3 worm cellular contexts compared by ENCODE assay signal in genomic region chrIV:11601721-11602405, ce11.
TF ChIP-seq lines count a peak whose summit lies in the region.

No protein-coding gene starts in this region.

TF ChIP-seq in whole organism, L1 larva, 84 proteins besides CTCF, POLR2A, EP300 and RAD21 (continued from another document and continues in another):
- peak; percentile 82 for TF ChIP-seq snu-23 (GFP tag; optimal IDR thresholded peaks at IDR 0.05; lab: Kevin White, UChicago)
- peak; percentile 56 for TF ChIP-seq unc-130 (tag; optimal IDR thresholded peaks at IDR 0.05; lab: Kevin White, UChicago)
- TF ChIP-seq fkh-10 (GFP tag; optimal IDR thresholded peaks at IDR 0.05; lab: Kevin White, UChicago), result no peak
- TF ChIP-seq nhr-77 (tag; optimal IDR thresholded peaks at IDR 0.05; lab: Kevin White, UChicago), result peak; percentile 31
- peak; percentile 57 to 72 (median 66) for TF ChIP-seq dpl-1 (GFP tag; optimal IDR thresholded peaks at IDR 0.05; lab: Kevin White, UChicago)
- peak; percentile 28 for TF ChIP-seq lin-15B (tag; optimal IDR thresholded peaks at IDR 0.05; lab: Kevin White, UChicago)
- TF ChIP-seq tlp-1 (tag; optimal IDR thresholded peaks at IDR 0.05; lab: Kevin White, UChicago), result no peak
- no peak for TF ChIP-seq nhr-28 (tag; optimal IDR thresholded peaks at IDR 0.05; lab: Kevin White, UChicago)
- TF ChIP-seq alr-1 (tag; optimal IDR thresholded peaks at IDR 0.05; lab: Kevin White, UChicago; ENCODE audit: borderline replicate concordance), result no peak
- TF ChIP-seq lin-39 (tag; optimal IDR thresholded peaks at IDR 0.05; lab: Kevin White, UChicago), result peak; percentile 34
- peak; percentile 57 for TF ChIP-seq irx-1 (tag; optimal IDR thresholded peaks at IDR 0.05; lab: Kevin White, UChicago)
- TF ChIP-seq nhr-85 (tag; lab: Kevin White, UChicago), result peak; percentile 92
- TF ChIP-seq lin-13 (GFP tag; optimal IDR thresholded peaks at IDR 0.05; lab: Kevin White, UChicago), result peak; percentile 60
- TF ChIP-seq fkh-4 (tag; optimal IDR thresholded peaks at IDR 0.05; lab: Kevin White, UChicago; ENCODE audit: borderline replicate concordance), result no peak
- peak; percentile 72 for TF ChIP-seq lin-14 (GFP tag; optimal IDR thresholded peaks at IDR 0.05; lab: Kevin White, UChicago)
- peak; percentile 67 for TF ChIP-seq xbp-1 (tag; optimal IDR thresholded peaks at IDR 0.05; lab: Kevin White, UChicago)
- TF ChIP-seq zip-4 (GFP tag; optimal IDR thresholded peaks at IDR 0.05; lab: Kevin White, UChicago), result no peak
- peak; percentile 76 to 84 for TF ChIP-seq efl-1 (optimal IDR thresholded peaks at IDR 0.05; lab: Kevin White, UChicago)
- peak; percentile 71 to 97 for TF ChIP-seq efl-1 (GFP tag; optimal IDR thresholded peaks at IDR 0.05 in 1 of 2; lab: Kevin White, UChicago)
- no peak for TF ChIP-seq unc-30 (tag; optimal IDR thresholded peaks at IDR 0.05; lab: Kevin White, UChicago)
- TF ChIP-seq skn-1 (tag; optimal IDR thresholded peaks at IDR 0.05; lab: Kevin White, UChicago), result peak; percentile 77
- peak; percentile 81 for TF ChIP-seq C16A3.4 (tag; optimal IDR thresholded peaks at IDR 0.05; lab: Kevin White, UChicago)
- no peak for TF ChIP-seq ets-5 (GFP tag; IDR thresholded peaks at IDR 0.05; lab: Robert Waterston, UW)
- no peak for TF ChIP-seq nhr-76 (tag; optimal IDR thresholded peaks at IDR 0.05; lab: Kevin White, UChicago)
- peak; percentile 63 for TF ChIP-seq mep-1 (tag; optimal IDR thresholded peaks at IDR 0.05; lab: Kevin White, UChicago)
- TF ChIP-seq nhr-237 (tag; optimal IDR thresholded peaks at IDR 0.05; lab: Kevin White, UChicago), result peak; percentile 12
- no peak for TF ChIP-seq nhr-11 (tag; optimal IDR thresholded peaks at IDR 0.05; lab: Kevin White, UChicago)
- TF ChIP-seq mdl-1 (tag; optimal IDR thresholded peaks at IDR 0.05; lab: Kevin White, UChicago), result peak in 1 of 2 experiments; percentile 60
- TF ChIP-seq elt-2 (tag; optimal IDR thresholded peaks at IDR 0.05; lab: Kevin White, UChicago), result no peak
- peak; percentile 78 to 84 for TF ChIP-seq lin-35 (GFP tag; optimal IDR thresholded peaks at IDR 0.05; lab: Kevin White, UChicago)
- peak; percentile 73 for TF ChIP-seq nhr-20 (tag; optimal IDR thresholded peaks at IDR 0.05; lab: Kevin White, UChicago)
- peak; percentile 24 to 86 (median 63) for TF ChIP-seq ceh-82 (tag; optimal IDR thresholded peaks at IDR 0.05; lab: Kevin White, UChicago)
- TF ChIP-seq hlh-17 (GFP tag; optimal IDR thresholded peaks at IDR 0.05; lab: Kevin White, UChicago; ENCODE audit: borderline replicate concordance), result no peak
- TF ChIP-seq tbx-2 (tag; optimal IDR thresholded peaks at IDR 0.05; lab: Kevin White, UChicago), result peak; percentile 72
- TF ChIP-seq efl-3 (GFP tag; optimal IDR thresholded peaks at IDR 0.05; lab: Kevin White, UChicago), result no peak
- TF ChIP-seq ceh-8 (GFP tag; optimal IDR thresholded peaks at IDR 0.05; lab: Kevin White, UChicago), result no peak
- peak; percentile 28 for TF ChIP-seq hpl-2 (GFP tag; optimal IDR thresholded peaks at IDR 0.05; lab: Kevin White, UChicago)
- no peak for TF ChIP-seq ceh-63 (GFP tag; optimal IDR thresholded peaks at IDR 0.05; lab: Kevin White, UChicago)
- TF ChIP-seq C34B4.2 (tag; optimal IDR thresholded peaks at IDR 0.05; lab: Kevin White, UChicago), result no peak
- TF ChIP-seq hlh-4 (tag; optimal IDR thresholded peaks at IDR 0.05; lab: Kevin White, UChicago), result no peak
- peak; percentile 54 for TF ChIP-seq nhr-90 (tag; optimal IDR thresholded peaks at IDR 0.05; lab: Kevin White, UChicago; ENCODE audit: poor library complexity)
- no peak for TF ChIP-seq sup-37 (GFP tag; optimal IDR thresholded peaks at IDR 0.05; lab: Kevin White, UChicago)
- TF ChIP-seq fos-1 (tag; optimal IDR thresholded peaks at IDR 0.05; lab: Kevin White, UChicago), result peak; percentile 23
- no peak for TF ChIP-seq mab-9 (GFP tag; IDR thresholded peaks at IDR 0.05; lab: Robert Waterston, UW)

TF ChIP-seq in whole organism, L3 larva, 47 proteins besides CTCF, POLR2A, EP300 and RAD21 (continued from another document):
- TF ChIP-seq nhr-28 (tag; optimal IDR thresholded peaks at IDR 0.05; lab: Kevin White, UChicago), result no peak
- no peak for TF ChIP-seq ceh-28 (tag; optimal IDR thresholded peaks at IDR 0.05; lab: Kevin White, UChicago)
- no peak for TF ChIP-seq mdl-1 (tag; optimal IDR thresholded peaks at IDR 0.05; lab: Kevin White, UChicago)
- TF ChIP-seq unc-39 (tag; optimal IDR thresholded peaks at IDR 0.05; lab: Kevin White, UChicago), result no peak
- no peak for TF ChIP-seq ZK546.5 (tag; optimal IDR thresholded peaks at IDR 0.05; lab: Kevin White, UChicago)
- peak; percentile 14 for TF ChIP-seq ztf-4 (tag; optimal IDR thresholded peaks at IDR 0.05; lab: Kevin White, UChicago)
- no peak for TF ChIP-seq mml-1 (tag; optimal IDR thresholded peaks at IDR 0.05; lab: Kevin White, UChicago)
- TF ChIP-seq tbx-2 (tag; optimal IDR thresholded peaks at IDR 0.05; lab: Kevin White, UChicago), result no peak
- TF ChIP-seq lin-15B (tag; optimal IDR thresholded peaks at IDR 0.05; lab: Kevin White, UChicago), result peak; percentile 75
- TF ChIP-seq jun-1 (tag; optimal IDR thresholded peaks at IDR 0.05; lab: Kevin White, UChicago), result no peak
- TF ChIP-seq egl-5 (tag; optimal IDR thresholded peaks at IDR 0.05; lab: Kevin White, UChicago), result no peak
- no peak for TF ChIP-seq ceh-82 (tag; optimal IDR thresholded peaks at IDR 0.05; lab: Kevin White, UChicago)
- no peak for TF ChIP-seq ceh-16 (tag; optimal IDR thresholded peaks at IDR 0.05; lab: Kevin White, UChicago)
- TF ChIP-seq nhr-76 (tag; optimal IDR thresholded peaks at IDR 0.05; lab: Kevin White, UChicago), result no peak
- TF ChIP-seq unc-62 (GFP tag; optimal IDR thresholded peaks at IDR 0.05; lab: Kevin White, UChicago), result no peak
- no peak for TF ChIP-seq egl-27 (tag; optimal IDR thresholded peaks at IDR 0.05; lab: Kevin White, UChicago)
- no peak for TF ChIP-seq nhr-67 (tag; optimal IDR thresholded peaks at IDR 0.05; lab: Kevin White, UChicago)
- TF ChIP-seq skn-1 (tag; optimal IDR thresholded peaks at IDR 0.05; lab: Kevin White, UChicago), result no peak
- no peak for TF ChIP-seq ztf-11 (tag; optimal IDR thresholded peaks at IDR 0.05; lab: Kevin White, UChicago)
- no peak for TF ChIP-seq elt-3 (tag; optimal IDR thresholded peaks at IDR 0.05; lab: Kevin White, UChicago)
- peak; percentile 77 for TF ChIP-seq pha-4 (tag; optimal IDR thresholded peaks at IDR 0.05; lab: Kevin White, UChicago)
- no peak for TF ChIP-seq zag-1 (tag; optimal IDR thresholded peaks at IDR 0.05; lab: Kevin White, UChicago)
- TF ChIP-seq fkh-2 (tag; optimal IDR thresholded peaks at IDR 0.05; lab: Kevin White, UChicago), result no peak
- TF ChIP-seq fos-1 (tag; optimal IDR thresholded peaks at IDR 0.05; lab: Kevin White, UChicago), result no peak
- no peak for TF ChIP-seq nhr-11 (tag; optimal IDR thresholded peaks at IDR 0.05; lab: Kevin White, UChicago)
- peak; percentile 89 for TF ChIP-seq nfya-1 (tag; optimal IDR thresholded peaks at IDR 0.05; lab: Kevin White, UChicago; ENCODE audit: insufficient read depth)
- TF ChIP-seq nhr-12 (tag; optimal IDR thresholded peaks at IDR 0.05; lab: Kevin White, UChicago), result no peak
- TF ChIP-seq sea-2 (GFP tag; optimal IDR thresholded peaks at IDR 0.05; lab: Kevin White, UChicago), result no peak
TF ChIP-seq in whole organism, L3 larva: peak in this region for 17.

TF ChIP-seq in whole organism, young adult, 124 proteins besides CTCF, POLR2A, EP300 and RAD21 (continued from another document and continues in another):
- TF ChIP-seq unc-62 (GFP tag; optimal IDR thresholded peaks at IDR 0.05; lab: Kevin White, UChicago), result no peak
- no peak for TF ChIP-seq dpff-1 (tag; optimal IDR thresholded peaks at IDR 0.05; lab: Kevin White, UChicago)
- TF ChIP-seq rpc-1 (optimal IDR thresholded peaks at IDR 0.05; lab: Kevin White, UChicago), result peak; percentile 1
- TF ChIP-seq rpc-1 (tag; optimal IDR thresholded peaks at IDR 0.05; lab: Kevin White, UChicago), result peak; percentile 3
- no peak for TF ChIP-seq ztf-22 (GFP tag; optimal IDR thresholded peaks at IDR 0.05; lab: Kevin White, UChicago)
- TF ChIP-seq attf-6 (GFP tag; IDR thresholded peaks at IDR 0.05; lab: Robert Waterston, UW), result no peak
- peak; percentile 32 for TF ChIP-seq ceh-27 (GFP tag; optimal IDR thresholded peaks at IDR 0.05; lab: Kevin White, UChicago)
- no peak for TF ChIP-seq Y95B8A.8 (GFP tag; IDR thresholded peaks at IDR 0.05; lab: Robert Waterston, UW)
- no peak for TF ChIP-seq T26A5.8 (tag; optimal IDR thresholded peaks at IDR 0.05; lab: Kevin White, UChicago)
- no peak for TF ChIP-seq lag-1 (GFP tag; IDR thresholded peaks at IDR 0.05; lab: Robert Waterston, UW)
- peak; percentile 19 for TF ChIP-seq pha-4 (tag; optimal IDR thresholded peaks at IDR 0.05; lab: Kevin White, UChicago)
- TF ChIP-seq F39B2.1 (GFP tag; IDR thresholded peaks at IDR 0.05; lab: Robert Waterston, UW), result no peak
- TF ChIP-seq ztf-6 (GFP tag; IDR thresholded peaks at IDR 0.05; lab: Robert Waterston, UW), result no peak
- no peak for TF ChIP-seq nhr-80 (tag; optimal IDR thresholded peaks at IDR 0.05; lab: Kevin White, UChicago)
- no peak for TF ChIP-seq zfh-2 (GFP tag; conservative IDR thresholded peaks at IDR 0.05; lab: Robert Waterston, UW)
- TF ChIP-seq ceh-58 (GFP tag; IDR thresholded peaks at IDR 0.05; lab: Robert Waterston, UW), result no peak
- peak; percentile 78 for TF ChIP-seq F49E8.2 (tag; optimal IDR thresholded peaks at IDR 0.05; lab: Kevin White, UChicago; ENCODE audit: insufficient read depth)
- TF ChIP-seq sptf-2 (GFP tag; optimal IDR thresholded peaks at IDR 0.05; lab: Kevin White, UChicago), result no peak
- no peak for TF ChIP-seq gei-17 (GFP tag; optimal IDR thresholded peaks at IDR 0.05; lab: Kevin White, UChicago)
- TF ChIP-seq hlh-26 (GFP tag; conservative IDR thresholded peaks at IDR 0.05; lab: Robert Waterston, UW), result no peak
- TF ChIP-seq fkh-3 (tag; optimal IDR thresholded peaks at IDR 0.05; lab: Kevin White, UChicago), result no peak
- no peak for TF ChIP-seq let-526 (GFP tag; IDR thresholded peaks at IDR 0.05; lab: Robert Waterston, UW)
- no peak for TF ChIP-seq Y56A3A.18 (GFP tag; IDR thresholded peaks at IDR 0.05; lab: Robert Waterston, UW)
- no peak for TF ChIP-seq F55B11.4 (tag; optimal IDR thresholded peaks at IDR 0.05; lab: Kevin White, UChicago; ENCODE audit: borderline replicate concordance, insufficient read depth)
- TF ChIP-seq B0035.1 (tag; optimal IDR thresholded peaks at IDR 0.05; lab: Kevin White, UChicago), result peak; percentile 43
- no peak for TF ChIP-seq Y53F4B.3 (GFP tag; IDR thresholded peaks at IDR 0.05; lab: Robert Waterston, UW)
- no peak for TF ChIP-seq nhr-120 (GFP tag; IDR thresholded peaks at IDR 0.05; lab: Robert Waterston, UW)
- TF ChIP-seq egrh-3 (GFP tag; IDR thresholded peaks at IDR 0.05; lab: Robert Waterston, UW), result 0 out of 2 replicates have a peak, but pooled peaks have one; percentile 16
- TF ChIP-seq tlf-1 (GFP tag; optimal IDR thresholded peaks at IDR 0.05; lab: Kevin White, UChicago), result peak; percentile 35
- TF ChIP-seq mxl-1 (tag; optimal IDR thresholded peaks at IDR 0.05; lab: Kevin White, UChicago), result no peak
- TF ChIP-seq T07F8.4 (tag; optimal IDR thresholded peaks at IDR 0.05; lab: Kevin White, UChicago), result no peak
- TF ChIP-seq dox-1 (GFP tag; IDR thresholded peaks at IDR 0.05; lab: Robert Waterston, UW), result peak; percentile 62; the same call in 1 of the 2 replicates
- peak; percentile 74; the same call in 1 of the 2 replicates for TF ChIP-seq madf-3 (GFP tag; IDR thresholded peaks at IDR 0.05; lab: Robert Waterston, UW)
- peak; percentile 71 for TF ChIP-seq mcd-1 (GFP tag; IDR thresholded peaks at IDR 0.05; lab: Robert Waterston, UW)
- TF ChIP-seq efl-1 (GFP tag; optimal IDR thresholded peaks at IDR 0.05; lab: Kevin White, UChicago), result no peak
- TF ChIP-seq nhr-90 (tag; optimal IDR thresholded peaks at IDR 0.05; lab: Kevin White, UChicago), result no peak
- TF ChIP-seq sea-2 (GFP tag; IDR thresholded peaks at IDR 0.05; lab: Robert Waterston, UW), result no peak
- no peak for TF ChIP-seq F37B4.10 (GFP tag; IDR thresholded peaks at IDR 0.05; lab: Robert Waterston, UW)
- TF ChIP-seq F10E7.11 (tag; optimal IDR thresholded peaks at IDR 0.05; lab: Kevin White, UChicago), result no peak
- TF ChIP-seq aptf-3 (GFP tag; IDR thresholded peaks at IDR 0.05; lab: Robert Waterston, UW), result no peak
- TF ChIP-seq F52B5.7 (tag; optimal IDR thresholded peaks at IDR 0.05; lab: Kevin White, UChicago), result no peak
- no peak; the same call in 1 of the 2 replicates for TF ChIP-seq attf-3 (GFP tag; conservative IDR thresholded peaks at IDR 0.05; lab: Robert Waterston, UW)
- peak; percentile 24 for TF ChIP-seq xnd-1 (tag; optimal IDR thresholded peaks at IDR 0.05; lab: Kevin White, UChicago)
- TF ChIP-seq B0336.3 (GFP tag; IDR thresholded peaks at IDR 0.05; lab: Robert Waterston, UW), result no peak; the same call in 1 of the 2 replicates
- no peak for TF ChIP-seq ceh-40 (GFP tag; IDR thresholded peaks at IDR 0.05; lab: Robert Waterston, UW)
- peak; percentile 5 for TF ChIP-seq chd-7 (tag; optimal IDR thresholded peaks at IDR 0.05; lab: Kevin White, UChicago)
- TF ChIP-seq ztf-18 (tag; optimal IDR thresholded peaks at IDR 0.05; lab: Kevin White, UChicago), result no peak
- no peak for TF ChIP-seq atf-7 (tag; optimal IDR thresholded peaks at IDR 0.05; lab: Kevin White, UChicago)
- no peak for TF ChIP-seq nhr-27 (tag; optimal IDR thresholded peaks at IDR 0.05; lab: Kevin White, UChicago)
- peak; percentile 36 for TF ChIP-seq lin-54 (GFP tag; optimal IDR thresholded peaks at IDR 0.05; lab: Kevin White, UChicago)
- TF ChIP-seq ama-1 (optimal IDR thresholded peaks at IDR 0.05; lab: Kevin White, UChicago), result no peak
- peak; percentile 47 to 51 for TF ChIP-seq ama-1 (GFP tag; optimal IDR thresholded peaks at IDR 0.05; lab: Kevin White, UChicago)
- TF ChIP-seq ZK185.1 (tag; optimal IDR thresholded peaks at IDR 0.05; lab: Kevin White, UChicago; ENCODE audit: poor library complexity, severe bottlenecking), result peak; percentile 62
- peak; percentile 80 for TF ChIP-seq snpc-3.4 (tag; optimal IDR thresholded peaks at IDR 0.05; lab: Kevin White, UChicago)
- TF ChIP-seq somi-1 (GFP tag; optimal IDR thresholded peaks at IDR 0.05; lab: Kevin White, UChicago), result no peak
- no peak for TF ChIP-seq madf-8 (GFP tag; conservative IDR thresholded peaks at IDR 0.05; lab: Robert Waterston, UW)
- TF ChIP-seq lin-40 (tag; optimal IDR thresholded peaks at IDR 0.05; lab: Kevin White, UChicago), result peak; percentile 49
- TF ChIP-seq lsl-1 (GFP tag; optimal IDR thresholded peaks at IDR 0.05; lab: Kevin White, UChicago), result peak; percentile 69
- TF ChIP-seq him-1 (tag; optimal IDR thresholded peaks at IDR 0.05; lab: Kevin White, UChicago), result no peak
- TF ChIP-seq tbx-9 (tag; optimal IDR thresholded peaks at IDR 0.05; lab: Kevin White, UChicago; ENCODE audit: borderline replicate concordance), result no peak
- TF ChIP-seq ztf-3 (GFP tag; optimal IDR thresholded peaks at IDR 0.05; lab: Kevin White, UChicago), result no peak
- peak; percentile 54 for TF ChIP-seq unc-130 (GFP tag; optimal IDR thresholded peaks at IDR 0.05; lab: Kevin White, UChicago)
- no peak for TF ChIP-seq nfya-1 (tag; optimal IDR thresholded peaks at IDR 0.05; lab: Kevin White, UChicago; ENCODE audit: borderline replicate concordance, insufficient read depth)
- no peak for TF ChIP-seq athp-1 (tag; optimal IDR thresholded peaks at IDR 0.05; lab: Kevin White, UChicago)
- TF ChIP-seq let-607 (tag; optimal IDR thresholded peaks at IDR 0.05; lab: Kevin White, UChicago), result no peak
- no peak for TF ChIP-seq ztf-28 (GFP tag; IDR thresholded peaks at IDR 0.05; lab: Robert Waterston, UW)
- no peak for TF ChIP-seq Y79H2A.3 (GFP tag; conservative IDR thresholded peaks at IDR 0.05; lab: Robert Waterston, UW)
- TF ChIP-seq F33H1.4 (GFP tag; IDR thresholded peaks at IDR 0.05; lab: Robert Waterston, UW), result peak; percentile 94
- no peak for TF ChIP-seq C06A6.2 (GFP tag; conservative IDR thresholded peaks at IDR 0.05; lab: Robert Waterston, UW)
- peak; percentile 60 for TF ChIP-seq tbp1 (GFP tag; optimal IDR thresholded peaks at IDR 0.05; lab: Kevin White, UChicago)
- TF ChIP-seq snpc-4 (GFP tag; optimal IDR thresholded peaks at IDR 0.05; lab: Kevin White, UChicago), result no peak
- TF ChIP-seq snpc-4 (tag; optimal IDR thresholded peaks at IDR 0.05; lab: Kevin White, UChicago), result peak; percentile 25 to 57 (median 36)
- TF ChIP-seq hlh-12 (tag; optimal IDR thresholded peaks at IDR 0.05; lab: Kevin White, UChicago), result no peak
